Worm (Caenorhabditis elegans): ENCODE measurements around the gene Y37E11B.7.

DNA sequence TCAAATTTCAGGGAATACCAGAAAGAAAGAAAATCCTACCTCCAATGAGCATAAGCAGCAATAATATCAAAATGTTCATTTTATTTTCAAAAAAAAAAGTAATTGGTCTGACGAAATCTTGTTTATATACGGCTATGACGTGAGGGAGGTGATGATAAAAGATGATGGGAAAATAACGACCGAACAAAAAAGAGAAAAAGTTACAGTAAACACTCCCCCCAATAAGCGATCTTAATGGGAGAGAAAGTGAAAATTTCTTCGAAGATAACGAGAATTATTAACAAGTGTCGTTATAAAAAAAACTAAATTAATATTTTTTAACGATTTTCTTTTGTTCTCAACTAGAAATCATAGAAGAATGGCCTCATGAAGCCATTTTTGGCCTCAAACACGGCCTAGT is at the start of gene Y37E11B.7:
- TF ChIP-seq nhr-11 (tag; optimal IDR thresholded peaks at IDR 0.05) = no peak
- TF ChIP-seq nfya-1 (tag; optimal IDR thresholded peaks at IDR 0.05) = no peak
- no peak for TF ChIP-seq fkh-10 (GFP tag; optimal IDR thresholded peaks at IDR 0.05)
- no peak for TF ChIP-seq pha-4 (tag; optimal IDR thresholded peaks at IDR 0.05)
- TF ChIP-seq syd-9 (tag; optimal IDR thresholded peaks at IDR 0.05) = no peak
- no peak for TF ChIP-seq ceh-2 (tag; optimal IDR thresholded peaks at IDR 0.05)
- no peak for TF ChIP-seq pros-1 (tag; optimal IDR thresholded peaks at IDR 0.05)
- no peak for TF ChIP-seq C38D4.7 (GFP tag; optimal IDR thresholded peaks at IDR 0.05)
- no peak for TF ChIP-seq pqm-1 (tag; optimal IDR thresholded peaks at IDR 0.05)
